Fruit fly (Drosophila melanogaster) whole organism, wandering third instar larva: ENCODE measurements around the gene CG43993.

ENCODE experiments used
- Abd-B ChIP-seq: fragments of >200 bp; optimal IDR thresholded peaks from 2 replicates; lab custom pipeline; 2017; ENCODE audit warnings: missing biosample characterization, missing genetic modification characterization
- CG32264 ChIP-seq: fragments of 200-800 bp; sonication (Bioruptor generic); optimal IDR thresholded peaks from 2 replicates; lab custom pipeline; 2016; ENCODE audit warnings: missing biosample characterization, missing genetic modification characterization
- CG9705 ChIP-seq: fragments of 200-800 bp; sonication (Bioruptor generic); optimal IDR thresholded peaks from 2 replicates; lab custom pipeline; 2018; ENCODE audit warnings: missing biosample characterization, mild to moderate bottlenecking, missing genetic modification characterization
- CrebA ChIP-seq: fragments of 200-800 bp; sonication (Bioruptor generic); optimal IDR thresholded peaks from 2 replicates; lab custom pipeline; 2016; ENCODE audit warnings: missing biosample characterization, mild to moderate bottlenecking, missing genetic modification characterization, borderline replicate concordance
- Dfd ChIP-seq: fragments of >200 bp; optimal IDR thresholded peaks from 2 replicates; lab custom pipeline; 2017; ENCODE audit warnings: missing biosample characterization, missing genetic modification characterization
- Dif ChIP-seq: fragments of 200-275, 200-300 bp; sonication (Bioruptor generic); optimal IDR thresholded peaks from 2 replicates; lab custom pipeline; 2018; ENCODE audit warnings: missing biosample characterization, missing genetic modification characterization; ENCODE audit not compliant: partially characterized antibody
- GATAd ChIP-seq: sonication (Bioruptor generic); optimal IDR thresholded peaks from 2 replicates; lab custom pipeline; 2016; ENCODE audit warnings: missing biosample characterization, missing genetic modification characterization
- HLH106 ChIP-seq: fragments of 200-800 bp; optimal IDR thresholded peaks from 3 replicates; lab custom pipeline; 2019; ENCODE audit warnings: missing biosample characterization, mild to moderate bottlenecking, missing genetic modification characterization, moderate library complexity
- Hnf4 ChIP-seq: fragments of 200-800 bp; sonication (Bioruptor generic); optimal IDR thresholded peaks from 2 replicates; lab custom pipeline; 2016; ENCODE audit warnings: missing biosample characterization, mild to moderate bottlenecking, missing genetic modification characterization
- Hr78 ChIP-seq: fragments of >200 bp; optimal IDR thresholded peaks from 2 replicates; lab custom pipeline; 2017; ENCODE audit warnings: missing biosample characterization, missing genetic modification characterization
- Hr83 ChIP-seq: fragments of 200-300 bp; sonication (Bioruptor generic); optimal IDR thresholded peaks from 2 replicates; lab custom pipeline; 2016; ENCODE audit warnings: missing biosample characterization, mild to moderate bottlenecking, missing genetic modification characterization, moderate library complexity; ENCODE audit not compliant: poor library complexity, severe bottlenecking
- Jra ChIP-seq: sonication (Bioruptor generic); optimal IDR thresholded peaks from 2 replicates; lab custom pipeline; 2016; ENCODE audit warnings: missing biosample characterization, missing genetic modification characterization
- Mio ChIP-seq: sonication (Bioruptor generic); optimal IDR thresholded peaks from 2 replicates; lab custom pipeline; 2016; ENCODE audit warnings: missing biosample characterization, missing genetic modification characterization
- Myc ChIP-seq: fragments of >200 bp; optimal IDR thresholded peaks from 2 replicates; lab custom pipeline; 2017
- N ChIP-seq: fragments of >200 bp; optimal IDR thresholded peaks from 2 replicates; lab custom pipeline; 2018; ENCODE audit warnings: missing biosample characterization, missing external identifiers, missing genetic modification characterization
- OdsH ChIP-seq: fragments of 200-800 bp; sonication (Bioruptor generic); optimal IDR thresholded peaks from 2 replicates; lab custom pipeline; 2016; ENCODE audit warnings: missing biosample characterization, mild to moderate bottlenecking, missing genetic modification characterization
- Rel ChIP-seq, 2 experiments: fragments of 200-800 bp; sonication (Bioruptor generic) in 1 of 2; optimal IDR thresholded peaks; 2 replicates in 1 of 2; 3 replicates in 1 of 2; lab custom pipeline; 2016 to 2019; ENCODE audit warnings: mild to moderate bottlenecking in 2 of 2, missing biosample characterization in 2 of 2, missing genetic modification characterization in 2 of 2, moderate library complexity in 1 of 2
- Sp1 ChIP-seq: fragments of 200-800 bp; sonication (Bioruptor generic); optimal IDR thresholded peaks from 3 replicates; lab custom pipeline; 2019; ENCODE audit warnings: missing biosample characterization, mild to moderate bottlenecking, missing genetic modification characterization, moderate library complexity
- Vsx2 ChIP-seq: fragments of 200-300, 225-300 bp; sonication (Bioruptor generic); optimal IDR thresholded peaks from 2 replicates; lab custom pipeline; 2018; ENCODE audit warnings: missing biosample characterization, missing genetic modification characterization; ENCODE audit not compliant: partially characterized antibody
- br ChIP-seq: fragments of 200-800 bp; sonication (Bioruptor generic); optimal IDR thresholded peaks from 2 replicates; lab custom pipeline; 2016; ENCODE audit warnings: missing biosample characterization, missing genetic modification characterization
- brk ChIP-seq: fragments of 200-800 bp; sonication (Bioruptor generic); optimal IDR thresholded peaks from 2 replicates; lab custom pipeline; 2016; ENCODE audit warnings: missing biosample characterization, mild to moderate bottlenecking, missing genetic modification characterization
- dl ChIP-seq, 2 experiments: fragments of 175-275, 200-275 bp in 1 of 2; fragments of 200-275 bp in 1 of 2; sonication (Bioruptor generic); optimal IDR thresholded peaks; lab custom pipeline; 2018; ENCODE audit warnings: mild to moderate bottlenecking in 2 of 2, missing biosample characterization in 2 of 2, missing genetic modification characterization in 2 of 2, moderate library complexity in 2 of 2; ENCODE audit not compliant: partially characterized antibody in 2 of 2, insufficient read depth in 1 of 2
- dmrt93B ChIP-seq: fragments of 200-800 bp; sonication (Bioruptor generic); optimal IDR thresholded peaks from 2 replicates; lab custom pipeline; 2018; ENCODE audit warnings: missing biosample characterization, mild to moderate bottlenecking, missing genetic modification characterization
- dsf ChIP-seq: sonication (Bioruptor generic); optimal IDR thresholded peaks from 2 replicates; lab custom pipeline; 2016; ENCODE audit warnings: missing biosample characterization, missing genetic modification characterization, borderline replicate concordance
- ey ChIP-seq: fragments of 200-800 bp; sonication (Bioruptor generic); optimal IDR thresholded peaks from 2 replicates; lab custom pipeline; 2016; ENCODE audit warnings: missing biosample characterization, missing genetic modification characterization
- foxo ChIP-seq, 2 experiments: fragments of 200-800 bp; sonication (Bioruptor generic); optimal IDR thresholded peaks; 2 replicates in 1 of 2; 3 replicates in 1 of 2; lab custom pipeline; 2016 to 2017; ENCODE audit warnings: missing biosample characterization in 2 of 2, missing genetic modification characterization in 2 of 2
- fru ChIP-seq: fragments of 200-800 bp; sonication (Bioruptor generic); optimal IDR thresholded peaks from 3 replicates; lab custom pipeline; 2016; ENCODE audit warnings: missing biosample characterization, mild to moderate bottlenecking, missing genetic modification characterization
- h ChIP-seq: fragments of 200-800 bp; sonication (Bioruptor generic); optimal IDR thresholded peaks from 3 replicates; lab custom pipeline; 2016; ENCODE audit warnings: missing biosample characterization, mild to moderate bottlenecking, missing genetic modification characterization
- jim ChIP-seq: fragments of 175-275, 200-325 bp; sonication (Bioruptor generic); optimal IDR thresholded peaks from 2 replicates; lab custom pipeline; 2016; ENCODE audit warnings: missing biosample characterization, mild to moderate bottlenecking, missing genetic modification characterization
- lola ChIP-seq: fragments of >200 bp; optimal IDR thresholded peaks from 2 replicates; lab custom pipeline; 2017; ENCODE audit warnings: missing biosample characterization, missing genetic modification characterization
- pan ChIP-seq: fragments of >200 bp; optimal IDR thresholded peaks from 2 replicates; lab custom pipeline; 2017
- psq ChIP-seq: fragments of 200-800 bp; sonication (Bioruptor generic); optimal IDR thresholded peaks from 3 replicates; lab custom pipeline; 2017; ENCODE audit warnings: missing biosample characterization, mild to moderate bottlenecking, missing genetic modification characterization, moderate library complexity
- rgr ChIP-seq: fragments of 200-800 bp; sonication (Bioruptor generic); optimal IDR thresholded peaks from 3 replicates; lab custom pipeline; 2016; ENCODE audit warnings: missing biosample characterization, mild to moderate bottlenecking, missing genetic modification characterization
- sage ChIP-seq: fragments of 200-800 bp; sonication (Bioruptor generic); optimal IDR thresholded peaks from 2 replicates; lab custom pipeline; 2016; ENCODE audit warnings: missing biosample characterization, mild to moderate bottlenecking, missing genetic modification characterization
- sv ChIP-seq: fragments of 200-800 bp; sonication (Bioruptor generic); optimal IDR thresholded peaks from 3 replicates; lab custom pipeline; 2016; ENCODE audit warnings: missing biosample characterization, missing genetic modification characterization
- tai ChIP-seq: sonication (Bioruptor generic); optimal IDR thresholded peaks from 2 replicates; lab custom pipeline; 2016; ENCODE audit warnings: missing biosample characterization, missing genetic modification characterization
- usp ChIP-seq: fragments of >200 bp; optimal IDR thresholded peaks from 2 replicates; lab custom pipeline; 2017; ENCODE audit warnings: missing biosample characterization, missing genetic modification characterization
- woc ChIP-seq: sonication (Bioruptor generic); optimal IDR thresholded peaks from 2 replicates; lab custom pipeline; 2016; ENCODE audit warnings: missing biosample characterization, mild to moderate bottlenecking, missing genetic modification characterization

The CG43993 gene

DNA sequence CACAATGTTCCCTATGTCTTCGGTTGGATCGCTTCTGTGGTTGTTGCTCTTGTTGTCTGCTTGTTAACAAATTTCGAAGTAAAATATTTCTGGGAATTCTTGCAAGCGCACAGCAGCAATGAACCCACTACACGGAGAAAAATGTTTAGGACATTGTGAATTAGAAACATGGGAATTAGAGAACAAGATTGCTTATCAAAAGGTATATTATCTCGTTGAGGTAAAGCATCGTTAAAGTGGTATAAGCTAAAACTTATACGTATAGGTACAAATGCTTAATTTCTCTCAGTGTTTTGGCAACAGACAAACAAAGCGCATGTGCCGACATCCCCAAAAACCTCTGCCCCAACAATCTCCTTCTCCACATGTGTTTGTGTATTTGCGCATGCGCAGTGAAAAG, 21.3 kb downstream of the CG43993 start:
- TF ChIP-seq sage (GFP tag; lab: Kevin White, UChicago) = peak; percentile 68
- peak; percentile 93 for TF ChIP-seq br (GFP tag; lab: Kevin White, UChicago)
- TF ChIP-seq dl (GFP tag; optimal IDR thresholded peaks at IDR 0.05; lab: Kevin White, UChicago; ENCODE audit: insufficient read depth in 1 of 2, partially characterized antibody in 2 of 2) = no peak
- peak; percentile 89 for TF ChIP-seq tai
- peak; percentile 81 for TF ChIP-seq dmrt93B
- peak; percentile 90 for TF ChIP-seq OdsH (GFP tag; lab: Kevin White, UChicago)
- TF ChIP-seq woc (GFP tag; lab: Kevin White, UChicago) = peak; percentile 93
- no peak for TF ChIP-seq Myc (lab: Kevin White, UChicago)
- no peak for TF ChIP-seq N (GFP tag; lab: Kevin White, UChicago)
- TF ChIP-seq CrebA = peak; percentile 74
- peak; percentile 82 to 95 for TF ChIP-seq foxo (GFP tag; optimal IDR thresholded peaks at IDR 0.05; lab: Kevin White, UChicago)
- TF ChIP-seq fru = peak; percentile 95
- peak; percentile 90 for TF ChIP-seq HLH106 (tag; lab: Kevin White, UChicago)
- TF ChIP-seq GATAd (GFP tag; lab: Kevin White, UChicago) = no peak
- peak; percentile 70 for TF ChIP-seq Jra (GFP tag; lab: Kevin White, UChicago)
- peak; percentile 82 for TF ChIP-seq CG9705 (GFP tag; lab: Kevin White, UChicago)
- peak; percentile 90 for TF ChIP-seq Rel (GFP tag; optimal IDR thresholded peaks at IDR 0.05; lab: Kevin White, UChicago)
- peak; percentile 50 for TF ChIP-seq Rel (tag; optimal IDR thresholded peaks at IDR 0.05; lab: Kevin White, UChicago)
- no peak for TF ChIP-seq sv
- no peak for TF ChIP-seq Abd-B
- no peak for TF ChIP-seq pan (lab: Kevin White, UChicago)
- peak; percentile 28 for TF ChIP-seq dsf (GFP tag; lab: Kevin White, UChicago)
- no peak for TF ChIP-seq Vsx2
- peak; percentile 91 for TF ChIP-seq ey (GFP tag; lab: Kevin White, UChicago)
- TF ChIP-seq Hr83 (GFP tag; lab: Kevin White, UChicago) = peak; percentile 24
- peak; percentile 96 for TF ChIP-seq h (GFP tag; lab: Kevin White, UChicago)
- no peak for TF ChIP-seq Dfd (GFP tag; lab: Kevin White, UChicago)
- peak; percentile 87 for TF ChIP-seq psq (GFP tag; lab: Kevin White, UChicago)
- TF ChIP-seq Hnf4 (GFP tag; lab: Kevin White, UChicago) = peak; percentile 93
- TF ChIP-seq Sp1 (GFP tag; lab: Kevin White, UChicago) = peak; percentile 88
- TF ChIP-seq CG32264 = peak; percentile 84
- TF ChIP-seq rgr (GFP tag; lab: Kevin White, UChicago) = peak; percentile 92
- TF ChIP-seq brk (GFP tag; lab: Kevin White, UChicago) = peak; percentile 81

DNA sequence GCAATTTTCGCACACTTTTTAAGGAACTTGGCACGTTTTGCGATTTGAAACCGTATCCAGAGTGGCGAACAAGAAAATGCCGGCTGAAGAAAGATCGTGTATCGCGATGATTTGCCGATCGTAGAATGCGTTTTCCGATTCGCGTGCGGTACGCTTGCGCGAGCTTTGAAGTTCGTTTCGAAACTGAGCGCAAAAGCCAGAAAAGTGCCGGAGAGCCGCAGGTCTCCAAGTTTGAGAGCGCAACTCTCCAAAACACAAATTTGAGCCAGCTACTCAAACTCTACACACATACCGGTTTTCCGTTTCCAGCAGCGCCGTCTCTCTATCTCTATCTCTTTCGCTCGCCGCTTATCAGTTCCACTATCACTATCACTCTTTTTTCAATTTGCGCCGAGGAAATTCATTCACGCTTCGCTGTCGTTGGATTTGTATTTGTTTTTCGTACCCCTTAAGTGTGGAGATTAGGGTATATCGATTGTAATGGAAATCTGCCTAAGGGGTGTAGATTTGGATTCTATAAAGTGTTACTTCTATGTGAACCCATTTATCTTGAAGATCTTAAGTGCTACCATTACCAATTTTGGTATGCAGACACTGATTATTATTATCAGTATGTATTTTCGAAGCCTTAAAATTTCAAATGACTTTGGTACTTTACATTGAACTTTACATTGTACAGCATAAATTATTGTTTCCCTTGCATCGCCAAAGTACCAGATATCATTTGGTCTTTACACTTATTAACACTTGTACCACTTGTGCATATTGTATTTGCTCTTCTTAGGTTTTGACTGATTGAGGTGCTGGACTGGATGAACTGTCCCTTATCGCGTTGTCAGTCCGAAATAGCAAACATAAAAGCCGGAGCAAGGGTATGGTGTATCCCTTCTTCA, 24.2 kb downstream of the CG43993 start:
- peak; percentile 85 for TF ChIP-seq GATAd (GFP tag; lab: Kevin White, UChicago)
- TF ChIP-seq Mio (GFP tag; lab: Kevin White, UChicago) = no peak
- peak; percentile 20 for TF ChIP-seq woc (GFP tag; lab: Kevin White, UChicago)
- peak; percentile 35 to 52 for TF ChIP-seq foxo (GFP tag; optimal IDR thresholded peaks at IDR 0.05; lab: Kevin White, UChicago)
- TF ChIP-seq CrebA = no peak
- TF ChIP-seq Hr83 (GFP tag; lab: Kevin White, UChicago) = no peak
- TF ChIP-seq dl (GFP tag; optimal IDR thresholded peaks at IDR 0.05; lab: Kevin White, UChicago; ENCODE audit: insufficient read depth in 1 of 2, partially characterized antibody in 2 of 2) = peak; percentile 11 to 39
- no peak for TF ChIP-seq OdsH (GFP tag; lab: Kevin White, UChicago)
- TF ChIP-seq tai = no peak
- TF ChIP-seq h (GFP tag; lab: Kevin White, UChicago) = peak; percentile 27
- TF ChIP-seq Jra (GFP tag; lab: Kevin White, UChicago) = no peak
- TF ChIP-seq ey (GFP tag; lab: Kevin White, UChicago) = peak; percentile 22
- no peak for TF ChIP-seq lola (GFP tag; lab: Kevin White, UChicago)
- TF ChIP-seq Myc (lab: Kevin White, UChicago) = no peak
- TF ChIP-seq Dif (GFP tag; lab: Kevin White, UChicago) = peak; percentile 65
- TF ChIP-seq Sp1 (GFP tag; lab: Kevin White, UChicago) = no peak
- TF ChIP-seq fru = peak; percentile 37
- TF ChIP-seq Abd-B = no peak
- no peak for TF ChIP-seq HLH106 (tag; lab: Kevin White, UChicago)
- no peak for TF ChIP-seq N (GFP tag; lab: Kevin White, UChicago)
- peak; percentile 79 for TF ChIP-seq Vsx2
- peak; percentile 45 for TF ChIP-seq pan (lab: Kevin White, UChicago)
- TF ChIP-seq brk (GFP tag; lab: Kevin White, UChicago) = no peak
- TF ChIP-seq Dfd (GFP tag; lab: Kevin White, UChicago) = no peak
- TF ChIP-seq dsf (GFP tag; lab: Kevin White, UChicago) = no peak
- no peak for TF ChIP-seq usp
- TF ChIP-seq CG9705 (GFP tag; lab: Kevin White, UChicago) = no peak
- no peak for TF ChIP-seq Hr78
- no peak for TF ChIP-seq dmrt93B
- no peak for TF ChIP-seq psq (GFP tag; lab: Kevin White, UChicago)
- peak; percentile 56 for TF ChIP-seq sv
- no peak for TF ChIP-seq CG32264
- TF ChIP-seq Rel (GFP tag; optimal IDR thresholded peaks at IDR 0.05; lab: Kevin White, UChicago) = no peak
- TF ChIP-seq Rel (tag; optimal IDR thresholded peaks at IDR 0.05; lab: Kevin White, UChicago) = no peak
- TF ChIP-seq Hnf4 (GFP tag; lab: Kevin White, UChicago) = no peak
- TF ChIP-seq rgr (GFP tag; lab: Kevin White, UChicago) = peak; percentile 24
- TF ChIP-seq jim (GFP tag; lab: Kevin White, UChicago) = no peak
- no peak for TF ChIP-seq br (GFP tag; lab: Kevin White, UChicago)
- TF ChIP-seq sage (GFP tag; lab: Kevin White, UChicago) = no peak
